Worm (Caenorhabditis elegans): ENCODE results near the gene bcmo-1.

The bcmo-1 gene

DNA sequence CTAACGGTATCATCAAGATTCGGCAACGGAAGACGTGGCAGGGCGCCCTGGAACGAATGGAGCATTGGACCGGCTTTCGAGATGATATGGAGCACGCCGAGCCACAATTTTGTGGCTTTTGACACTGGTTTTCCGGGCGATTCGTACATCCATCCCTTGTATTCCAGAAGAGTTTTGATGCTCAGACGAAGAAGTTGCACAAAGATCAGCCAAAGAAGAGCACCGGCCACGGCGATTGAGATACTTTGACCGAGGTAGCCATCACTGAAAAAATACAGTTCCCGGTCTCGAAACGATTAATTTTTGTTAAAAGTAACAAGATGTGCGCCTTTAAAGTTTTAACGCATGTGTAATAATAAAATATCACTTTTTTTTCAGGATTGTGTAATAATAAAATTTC lies 35.3 kb upstream of the bcmo-1 start:
- no peak for TF ChIP-seq efl-1 (optimal IDR thresholded peaks at IDR 0.05)
- TF ChIP-seq efl-1 (GFP tag; optimal IDR thresholded peaks at IDR 0.05 in 1 of 2) = peak in 1 of 2 experiments; percentile 7
- TF ChIP-seq elt-3 (tag; optimal IDR thresholded peaks at IDR 0.05) = no peak

DNA sequence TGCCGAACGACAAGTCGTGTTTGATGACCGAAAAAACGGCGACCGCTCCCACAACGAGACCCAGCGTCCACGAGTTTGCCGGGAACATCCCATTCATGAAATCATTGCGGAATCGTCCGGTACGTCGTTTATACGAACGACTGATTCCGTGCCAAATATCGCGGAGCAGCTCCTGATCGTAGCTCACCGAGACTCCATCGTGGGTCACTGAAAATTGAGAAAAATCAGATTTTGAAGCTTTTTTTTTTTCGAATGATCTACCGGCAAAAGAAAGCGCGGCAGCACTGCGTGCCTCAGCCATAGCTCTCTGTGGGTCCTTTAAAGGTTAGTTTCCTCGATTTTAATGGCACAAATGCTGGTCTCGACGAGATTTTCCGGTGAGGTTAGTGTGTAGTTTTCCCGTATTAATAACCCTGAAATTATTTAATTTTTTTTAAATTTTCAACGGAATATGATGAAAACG lies 34.4 kb upstream of the bcmo-1 start, which contains the start of gene cpt-1:
cpt-1 (minus strand) TSS at position 413 of the 463 bp plus-strand sequence.
- no peak for TF ChIP-seq nhr-20 (tag; optimal IDR thresholded peaks at IDR 0.05)
- TF ChIP-seq unc-98 (GFP tag; IDR thresholded peaks at IDR 0.05) = no peak
- no peak for TF ChIP-seq zag-1 (tag; optimal IDR thresholded peaks at IDR 0.05)
- TF ChIP-seq zip-4 (GFP tag; optimal IDR thresholded peaks at IDR 0.05) = no peak
- peak; percentile 1 for TF ChIP-seq nhr-71 (tag; optimal IDR thresholded peaks at IDR 0.05)
- no peak for TF ChIP-seq nhr-76 (tag; optimal IDR thresholded peaks at IDR 0.05)
- TF ChIP-seq egl-13 (tag; optimal IDR thresholded peaks at IDR 0.05) = no peak
- no peak for TF ChIP-seq fos-1 (tag; optimal IDR thresholded peaks at IDR 0.05)
- TF ChIP-seq elt-2 (tag; optimal IDR thresholded peaks at IDR 0.05) = peak; percentile 21
- TF ChIP-seq C16A3.4 (tag; optimal IDR thresholded peaks at IDR 0.05) = no peak
- TF ChIP-seq nhr-85 (tag) = peak; percentile 29

DNA sequence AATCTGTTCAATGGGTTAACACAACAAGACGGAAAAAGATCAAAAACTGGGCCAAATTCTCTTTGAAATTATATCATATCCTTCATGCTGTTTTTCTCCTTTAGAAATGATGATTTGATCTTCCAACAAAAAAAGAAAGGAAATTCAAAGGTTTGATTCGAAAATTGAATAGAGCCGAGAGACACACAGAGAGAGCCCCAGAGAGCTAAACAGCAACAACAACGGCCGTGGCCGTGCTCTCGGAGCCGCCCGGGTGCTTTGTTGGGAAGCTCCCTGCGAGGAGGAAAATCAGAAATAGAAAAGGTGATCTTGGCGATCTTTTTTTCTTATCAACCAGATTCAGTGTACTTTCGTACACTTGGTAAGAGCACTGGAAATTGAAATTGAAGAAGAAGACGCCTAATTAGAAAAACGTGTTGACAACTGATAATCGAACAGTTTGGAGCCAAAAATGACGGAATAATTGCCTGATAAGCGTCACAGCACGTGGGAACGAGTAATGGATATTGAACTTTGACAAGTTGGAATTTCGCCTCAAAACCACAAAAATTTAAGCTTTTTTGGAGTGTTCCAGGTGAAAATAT lies 33.2 kb upstream of the bcmo-1 start:
- TF ChIP-seq rnt-1 (tag; optimal IDR thresholded peaks at IDR 0.05) = peak; percentile 20
- TF ChIP-seq mab-9 (GFP tag; IDR thresholded peaks at IDR 0.05) = no peak
- peak in 1 of 2 experiments; percentile 3 for TF ChIP-seq lsy-2 (tag; optimal IDR thresholded peaks at IDR 0.05)
- no peak for TF ChIP-seq lin-13 (GFP tag; optimal IDR thresholded peaks at IDR 0.05)
- peak in 1 of 2 experiments; percentile 2 for TF ChIP-seq lin-35 (GFP tag; optimal IDR thresholded peaks at IDR 0.05)
- no peak for TF ChIP-seq aly-2 (tag; optimal IDR thresholded peaks at IDR 0.05)
- TF ChIP-seq irx-1 (tag; optimal IDR thresholded peaks at IDR 0.05) = no peak
- TF ChIP-seq nhr-84 (tag; optimal IDR thresholded peaks at IDR 0.05) = no peak
- TF ChIP-seq tbx-2 (tag; optimal IDR thresholded peaks at IDR 0.05) = no peak
- no peak for TF ChIP-seq sup-37 (GFP tag; optimal IDR thresholded peaks at IDR 0.05)
- TF ChIP-seq fkh-10 (GFP tag; optimal IDR thresholded peaks at IDR 0.05) = peak; percentile 10
- no peak for TF ChIP-seq Y116A8C.19 (tag; optimal IDR thresholded peaks at IDR 0.05; ENCODE audit: borderline replicate concordance)
- TF ChIP-seq pqm-1 (tag; optimal IDR thresholded peaks at IDR 0.05) = no peak
- peak; percentile 32 for TF ChIP-seq nhr-47 (tag; optimal IDR thresholded peaks at IDR 0.05)
- TF ChIP-seq egl-27 (tag; optimal IDR thresholded peaks at IDR 0.05) = no peak
- TF ChIP-seq nhr-77 (tag; optimal IDR thresholded peaks at IDR 0.05) = no peak
- TF ChIP-seq isw-1 (GFP tag; IDR thresholded peaks at IDR 0.05) = no peak
- no peak for TF ChIP-seq snpc-4 (tag; optimal IDR thresholded peaks at IDR 0.05)
- TF ChIP-seq blmp-1 (tag; optimal IDR thresholded peaks at IDR 0.05) = no peak
- peak; percentile 13 for TF ChIP-seq nhr-71 (tag; optimal IDR thresholded peaks at IDR 0.05)
- no peak for TF ChIP-seq nhr-12 (tag; optimal IDR thresholded peaks at IDR 0.05)
- TF ChIP-seq xbp-1 (tag; optimal IDR thresholded peaks at IDR 0.05) = no peak
- TF ChIP-seq lin-14 (GFP tag; optimal IDR thresholded peaks at IDR 0.05) = peak; percentile 52
- TF ChIP-seq dpl-1 (GFP tag; optimal IDR thresholded peaks at IDR 0.05) = no peak
- no peak for TF ChIP-seq ceh-63 (GFP tag; optimal IDR thresholded peaks at IDR 0.05)
- TF ChIP-seq hlh-4 (tag; optimal IDR thresholded peaks at IDR 0.05) = no peak
- peak; percentile 63 for TF ChIP-seq elt-2 (tag; optimal IDR thresholded peaks at IDR 0.05)
- TF ChIP-seq ceh-88 (GFP tag; IDR thresholded peaks at IDR 0.05) = no peak
- no peak for TF ChIP-seq nhr-90 (tag; optimal IDR thresholded peaks at IDR 0.05; ENCODE audit: poor library complexity)
- TF ChIP-seq efl-1 (optimal IDR thresholded peaks at IDR 0.05) = no peak
- peak in 1 of 2 experiments; percentile 15 for TF ChIP-seq efl-1 (GFP tag; optimal IDR thresholded peaks at IDR 0.05 in 1 of 2)
- TF ChIP-seq lin-39 (tag; optimal IDR thresholded peaks at IDR 0.05) = no peak
- TF ChIP-seq nhr-76 (tag; optimal IDR thresholded peaks at IDR 0.05) = no peak
- TF ChIP-seq unc-98 (GFP tag; IDR thresholded peaks at IDR 0.05) = no peak
- no peak for TF ChIP-seq mef-2 (tag; optimal IDR thresholded peaks at IDR 0.05)
